ENCODE assay signal across 1 fruit fly cellular context in the genomic region with DNA sequence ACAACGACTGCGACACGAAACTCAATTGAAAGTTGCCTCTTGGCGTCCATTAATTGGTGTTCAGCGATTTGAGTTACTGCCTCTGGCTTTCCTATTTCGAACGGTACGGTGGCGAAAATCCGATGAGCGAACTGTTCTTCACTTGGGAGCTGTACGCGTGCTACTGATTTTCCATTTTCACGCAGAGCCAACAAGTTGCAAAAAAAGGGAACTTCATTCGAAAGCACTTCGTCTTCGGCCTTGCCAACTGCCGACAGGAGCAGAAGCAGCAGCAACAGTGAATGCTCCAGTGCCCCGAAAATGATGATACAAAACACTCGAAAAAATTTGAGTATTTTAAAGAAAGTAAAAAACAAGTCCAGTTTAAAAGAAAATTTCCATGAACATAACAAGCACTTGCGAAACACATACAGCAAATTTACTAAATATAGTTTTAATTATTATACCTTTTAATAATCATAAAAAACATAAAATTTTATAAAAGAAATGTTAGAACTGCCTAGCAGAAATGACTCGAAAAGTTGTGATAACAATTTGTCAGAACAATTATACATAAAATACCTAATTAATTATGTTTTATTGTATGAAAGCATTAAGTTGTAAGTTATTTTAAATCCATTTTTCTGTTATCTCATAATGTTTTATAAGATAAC.
TF ChIP-seq lines count a peak whose summit lies in the region.

No protein-coding gene starts in this region.

TF ChIP-seq in whole organism, embryonic, 481 proteins besides CTCF, POLR2A, EP300 and RAD21 (continued from another document and continues in another):
- TF ChIP-seq Opbp (GFP tag; IDR thresholded peaks at IDR 0.05; lab: Robert Waterston, UW; ENCODE audit: partially characterized antibody): no peak
- TF ChIP-seq CG2199 (GFP tag; IDR thresholded peaks at IDR 0.05; lab: Robert Waterston, UW): no peak
- TF ChIP-seq CG6254 (GFP tag; optimal IDR thresholded peaks at IDR 0.05; lab: Kevin White, UChicago): no peak
- TF ChIP-seq tup (GFP tag; optimal IDR thresholded peaks at IDR 0.05; lab: Kevin White, UChicago): no peak
- no peak for TF ChIP-seq CG3838 (GFP tag; optimal IDR thresholded peaks at IDR 0.05; lab: Kevin White, UChicago)
- TF ChIP-seq CG3847 (GFP tag; IDR thresholded peaks at IDR 0.05; lab: Robert Waterston, UW): no peak
- TF ChIP-seq Jarid2 (GFP tag; optimal IDR thresholded peaks at IDR 0.05; lab: Kevin White, UChicago): no peak
- TF ChIP-seq CG14014 (GFP tag; IDR thresholded peaks at IDR 0.05; lab: Robert Waterston, UW): no peak
- no peak for TF ChIP-seq CG17186 (GFP tag; optimal IDR thresholded peaks at IDR 0.05; lab: Kevin White, UChicago)
- no peak for TF ChIP-seq CG33213 (GFP tag; optimal IDR thresholded peaks at IDR 0.05; lab: Kevin White, UChicago)
- TF ChIP-seq YL-1 (GFP tag; optimal IDR thresholded peaks at IDR 0.05; lab: Kevin White, UChicago): no peak
- no peak for TF ChIP-seq Dip2 (GFP tag; IDR thresholded peaks at IDR 0.05; lab: Robert Waterston, UW)
- TF ChIP-seq Aef1 (GFP tag; IDR thresholded peaks at IDR 0.05; lab: Robert Waterston, UW): no peak
- no peak for TF ChIP-seq C15 (GFP tag; IDR thresholded peaks at IDR 0.05; lab: Robert Waterston, UW)
- no peak for TF ChIP-seq CG14441 (GFP tag; IDR thresholded peaks at IDR 0.05; lab: Robert Waterston, UW)
- peak; percentile 14 for TF ChIP-seq BtbVII (GFP tag; optimal IDR thresholded peaks at IDR 0.05; lab: Kevin White, UChicago)
- TF ChIP-seq CG6654 (GFP tag; optimal IDR thresholded peaks at IDR 0.05; lab: Kevin White, UChicago): no peak
- TF ChIP-seq tap (tag; optimal IDR thresholded peaks at IDR 0.05; lab: Kevin White, UChicago): peak; percentile 12
- peak; percentile 30 for TF ChIP-seq Nf-YC (tag; optimal IDR thresholded peaks at IDR 0.05; lab: Kevin White, UChicago)
- TF ChIP-seq hb (GFP tag; IDR thresholded peaks at IDR 0.05; lab: Robert Waterston, UW; ENCODE audit: partially characterized antibody): no peak
- TF ChIP-seq sqz (GFP tag; optimal IDR thresholded peaks at IDR 0.05; lab: Kevin White, UChicago): no peak
- TF ChIP-seq CG32772 (GFP tag; IDR thresholded peaks at IDR 0.05; lab: Robert Waterston, UW): no peak
- no peak for TF ChIP-seq chinmo (GFP tag; IDR thresholded peaks at IDR 0.05; lab: Robert Waterston, UW; ENCODE audit: partially characterized antibody)
- no peak for TF ChIP-seq Mes4 (GFP tag; optimal IDR thresholded peaks at IDR 0.05; lab: Kevin White, UChicago)
- TF ChIP-seq corto (GFP tag; optimal IDR thresholded peaks at IDR 0.05; lab: Kevin White, UChicago): no peak
- no peak for TF ChIP-seq Antp (GFP tag; optimal IDR thresholded peaks at IDR 0.05; lab: Kevin White, UChicago)
- TF ChIP-seq cas (GFP tag; IDR thresholded peaks at IDR 0.05; lab: Robert Waterston, UW): no peak
- TF ChIP-seq wek (GFP tag; optimal IDR thresholded peaks at IDR 0.05; lab: Kevin White, UChicago): no peak
- no peak for TF ChIP-seq CG16813 (GFP tag; IDR thresholded peaks at IDR 0.05; lab: Robert Waterston, UW; ENCODE audit: partially characterized antibody)
- TF ChIP-seq Neu2 (GFP tag; optimal IDR thresholded peaks at IDR 0.05; lab: Kevin White, UChicago; ENCODE audit: borderline replicate concordance): no peak
- peak; percentile 44 for TF ChIP-seq CG10267 (tag; optimal IDR thresholded peaks at IDR 0.05; lab: Kevin White, UChicago)
- TF ChIP-seq CG17802 (tag; optimal IDR thresholded peaks at IDR 0.05; lab: Kevin White, UChicago): no peak
- TF ChIP-seq CG4820 (GFP tag; optimal IDR thresholded peaks at IDR 0.05; lab: Kevin White, UChicago): no peak
- no peak for TF ChIP-seq Dref (GFP tag; IDR thresholded peaks at IDR 0.05; lab: Robert Waterston, UW)
- TF ChIP-seq CG2129 (GFP tag; IDR thresholded peaks at IDR 0.05; lab: Robert Waterston, UW; ENCODE audit: partially characterized antibody): no peak
- peak; percentile 68 for TF ChIP-seq gem (tag; optimal IDR thresholded peaks at IDR 0.05; lab: Kevin White, UChicago)
- no peak for TF ChIP-seq CG7372 (GFP tag; IDR thresholded peaks at IDR 0.05; lab: Robert Waterston, UW)
- TF ChIP-seq sisA (GFP tag; IDR thresholded peaks at IDR 0.05; lab: Robert Waterston, UW): no peak
- no peak for TF ChIP-seq CG10959 (GFP tag; IDR thresholded peaks at IDR 0.05; lab: Robert Waterston, UW)
- TF ChIP-seq CG13775 (GFP tag; optimal IDR thresholded peaks at IDR 0.05; lab: Kevin White, UChicago): peak; percentile 19
- no peak for TF ChIP-seq Asciz (GFP tag; optimal IDR thresholded peaks at IDR 0.05; lab: Kevin White, UChicago)
- no peak for TF ChIP-seq knrl (GFP tag; IDR thresholded peaks at IDR 0.05; lab: Robert Waterston, UW; ENCODE audit: partially characterized antibody)
- TF ChIP-seq Gsc (GFP tag; IDR thresholded peaks at IDR 0.05; lab: Robert Waterston, UW): no peak
- no peak for TF ChIP-seq Chrac-16 (GFP tag; optimal IDR thresholded peaks at IDR 0.05; lab: Kevin White, UChicago)
- TF ChIP-seq sna (GFP tag; IDR thresholded peaks at IDR 0.05; lab: Robert Waterston, UW; ENCODE audit: partially characterized antibody): no peak
- TF ChIP-seq D19B (GFP tag; optimal IDR thresholded peaks at IDR 0.05; lab: Kevin White, UChicago): peak; percentile 23
- no peak for TF ChIP-seq org-1 (GFP tag; optimal IDR thresholded peaks at IDR 0.05; lab: Kevin White, UChicago)
- no peak for TF ChIP-seq gcm2 (GFP tag; optimal IDR thresholded peaks at IDR 0.05; lab: Kevin White, UChicago)
- no peak for TF ChIP-seq HmgD (GFP tag; optimal IDR thresholded peaks at IDR 0.05; lab: Kevin White, UChicago)
- TF ChIP-seq CG6683 (GFP tag; optimal IDR thresholded peaks at IDR 0.05; lab: Kevin White, UChicago): no peak
- no peak for TF ChIP-seq Bgb (GFP tag; IDR thresholded peaks at IDR 0.05; lab: Robert Waterston, UW; ENCODE audit: partially characterized antibody)
- TF ChIP-seq CG11560 (tag; IDR thresholded peaks at IDR 0.05; lab: Robert Waterston, UW): no peak
- no peak for TF ChIP-seq vfl (GFP tag; optimal IDR thresholded peaks at IDR 0.05; lab: Kevin White, UChicago)
- no peak for TF ChIP-seq lmd (GFP tag; IDR thresholded peaks at IDR 0.05; lab: Robert Waterston, UW)
- TF ChIP-seq MTF-1 (GFP tag; optimal IDR thresholded peaks at IDR 0.05; lab: Kevin White, UChicago; ENCODE audit: borderline replicate concordance): no peak
- no peak for TF ChIP-seq chif (GFP tag; optimal IDR thresholded peaks at IDR 0.05; lab: Kevin White, UChicago)
- TF ChIP-seq Fer3 (tag; optimal IDR thresholded peaks at IDR 0.05; lab: Kevin White, UChicago): peak; percentile 15
- no peak for TF ChIP-seq ara (GFP tag; IDR thresholded peaks at IDR 0.05; lab: Robert Waterston, UW)
- TF ChIP-seq CG31441 (GFP tag; IDR thresholded peaks at IDR 0.05; lab: Robert Waterston, UW): peak; percentile 63
- no peak for TF ChIP-seq eve (GFP tag; optimal IDR thresholded peaks at IDR 0.05; lab: Kevin White, UChicago)
- TF ChIP-seq fd102C (GFP tag; optimal IDR thresholded peaks at IDR 0.05; lab: Kevin White, UChicago): no peak
- no peak for TF ChIP-seq CG18011 (GFP tag; optimal IDR thresholded peaks at IDR 0.05; lab: Kevin White, UChicago)
- TF ChIP-seq sob (GFP tag; IDR thresholded peaks at IDR 0.05; lab: Robert Waterston, UW): no peak
- TF ChIP-seq CG10462 (GFP tag; optimal IDR thresholded peaks at IDR 0.05; lab: Kevin White, UChicago): no peak
- TF ChIP-seq ind (GFP tag; optimal IDR thresholded peaks at IDR 0.05; lab: Kevin White, UChicago): peak; percentile 68
- TF ChIP-seq dati (GFP tag; IDR thresholded peaks at IDR 0.05; lab: Robert Waterston, UW): no peak
- TF ChIP-seq pho (GFP tag; optimal IDR thresholded peaks at IDR 0.05; lab: Kevin White, UChicago): no peak
- no peak for TF ChIP-seq ac (GFP tag; optimal IDR thresholded peaks at IDR 0.05; lab: Kevin White, UChicago)
- TF ChIP-seq Dp (GFP tag; optimal IDR thresholded peaks at IDR 0.05; lab: Kevin White, UChicago): no peak
- no peak for TF ChIP-seq bsh (GFP tag; optimal IDR thresholded peaks at IDR 0.05; lab: Kevin White, UChicago)
- no peak for TF ChIP-seq tx (GFP tag; optimal IDR thresholded peaks at IDR 0.05; lab: Kevin White, UChicago)
- TF ChIP-seq Gug (GFP tag; IDR thresholded peaks at IDR 0.05; lab: Robert Waterston, UW): no peak
- TF ChIP-seq Nf-YA (GFP tag; IDR thresholded peaks at IDR 0.05; lab: Robert Waterston, UW): no peak
- no peak for TF ChIP-seq ttk (GFP tag; IDR thresholded peaks at IDR 0.05; lab: Robert Waterston, UW)
- TF ChIP-seq ranshi (GFP tag; IDR thresholded peaks at IDR 0.05; lab: Robert Waterston, UW): no peak
- peak; percentile 2 for TF ChIP-seq az2 (GFP tag; optimal IDR thresholded peaks at IDR 0.05; lab: Kevin White, UChicago)
- TF ChIP-seq Spps (tag; optimal IDR thresholded peaks at IDR 0.05; lab: Kevin White, UChicago): no peak
- TF ChIP-seq CG8924 (tag; optimal IDR thresholded peaks at IDR 0.05; lab: Kevin White, UChicago): peak; percentile 57
- no peak for TF ChIP-seq MESR4 (GFP tag; optimal IDR thresholded peaks at IDR 0.05; lab: Kevin White, UChicago)
- TF ChIP-seq CrebB (tag; optimal IDR thresholded peaks at IDR 0.05; lab: Kevin White, UChicago): no peak
- TF ChIP-seq CG5953 (GFP tag; IDR thresholded peaks at IDR 0.05; lab: Robert Waterston, UW): no peak
- no peak for TF ChIP-seq CG12744 (GFP tag; optimal IDR thresholded peaks at IDR 0.05; lab: Kevin White, UChicago)
- no peak for TF ChIP-seq CG16779 (GFP tag; IDR thresholded peaks at IDR 0.05; lab: Robert Waterston, UW)
- peak; percentile 35 for TF ChIP-seq CG2120 (GFP tag; optimal IDR thresholded peaks at IDR 0.05; lab: Kevin White, UChicago)
- no peak for TF ChIP-seq chm (GFP tag; IDR thresholded peaks at IDR 0.05; lab: Robert Waterston, UW)
- TF ChIP-seq jumu (GFP tag; optimal IDR thresholded peaks at IDR 0.05; lab: Kevin White, UChicago): no peak
- peak; percentile 32; the same call in 1 of the 3 replicates for TF ChIP-seq CG11456 (GFP tag; IDR thresholded peaks at IDR 0.05; lab: Robert Waterston, UW)
- TF ChIP-seq CG4328 (GFP tag; optimal IDR thresholded peaks at IDR 0.05; lab: Kevin White, UChicago): no peak
- TF ChIP-seq crc (GFP tag; optimal IDR thresholded peaks at IDR 0.05; lab: Kevin White, UChicago): no peak
- TF ChIP-seq nom (GFP tag; optimal IDR thresholded peaks at IDR 0.05; lab: Kevin White, UChicago): no peak
- no peak for TF ChIP-seq pb (GFP tag; optimal IDR thresholded peaks at IDR 0.05; lab: Kevin White, UChicago)
- TF ChIP-seq CG10209 (GFP tag; optimal IDR thresholded peaks at IDR 0.05; lab: Kevin White, UChicago): peak; percentile 45
- no peak for TF ChIP-seq CG10431 (GFP tag; optimal IDR thresholded peaks at IDR 0.05; lab: Kevin White, UChicago)
- no peak for TF ChIP-seq Mad (GFP tag; optimal IDR thresholded peaks at IDR 0.05; lab: Kevin White, UChicago)
- no peak for TF ChIP-seq HLH4C (GFP tag; IDR thresholded peaks at IDR 0.05; lab: Robert Waterston, UW; ENCODE audit: partially characterized antibody)
- TF ChIP-seq CG7786 (GFP tag; optimal IDR thresholded peaks at IDR 0.05; lab: Kevin White, UChicago): no peak
- no peak for TF ChIP-seq disco-r (GFP tag; optimal IDR thresholded peaks at IDR 0.05; lab: Kevin White, UChicago)
- no peak for TF ChIP-seq CG7987 (GFP tag; optimal IDR thresholded peaks at IDR 0.05; lab: Kevin White, UChicago)
- peak; percentile 58 for TF ChIP-seq CG10543 (GFP tag; optimal IDR thresholded peaks at IDR 0.05; lab: Kevin White, UChicago)
- no peak for TF ChIP-seq CG10274 (GFP tag; optimal IDR thresholded peaks at IDR 0.05; lab: Kevin White, UChicago)
- TF ChIP-seq Dll (GFP tag; IDR thresholded peaks at IDR 0.05; lab: Robert Waterston, UW; ENCODE audit: partially characterized antibody): no peak
- no peak for TF ChIP-seq CG2889 (GFP tag; IDR thresholded peaks at IDR 0.05; lab: Robert Waterston, UW)
- no peak for TF ChIP-seq HHEX (GFP tag; optimal IDR thresholded peaks at IDR 0.05; lab: Kevin White, UChicago)
- no peak for TF ChIP-seq CG6175 (GFP tag; IDR thresholded peaks at IDR 0.05; lab: Robert Waterston, UW)
- TF ChIP-seq gfzf (GFP tag; optimal IDR thresholded peaks at IDR 0.05; lab: Kevin White, UChicago): no peak
- no peak for TF ChIP-seq seq (GFP tag; IDR thresholded peaks at IDR 0.05; lab: Robert Waterston, UW)
- no peak for TF ChIP-seq Sry-δ (GFP tag; optimal IDR thresholded peaks at IDR 0.05; lab: Kevin White, UChicago)
- TF ChIP-seq CG13894 (tag; optimal IDR thresholded peaks at IDR 0.05; lab: Kevin White, UChicago): no peak
- no peak for TF ChIP-seq rib (GFP tag; IDR thresholded peaks at IDR 0.05; lab: Robert Waterston, UW)
- TF ChIP-seq CG13287 (GFP tag; IDR thresholded peaks at IDR 0.05; lab: Robert Waterston, UW; ENCODE audit: partially characterized antibody): no peak; the same call in 1 of the 2 replicates
- TF ChIP-seq CG10979 (tag; optimal IDR thresholded peaks at IDR 0.05; lab: Kevin White, UChicago): no peak
- TF ChIP-seq bigmax (GFP tag; optimal IDR thresholded peaks at IDR 0.05; lab: Kevin White, UChicago): no peak
- TF ChIP-seq dpn (GFP tag; optimal IDR thresholded peaks at IDR 0.05; lab: Kevin White, UChicago): no peak
- peak; percentile 38 for TF ChIP-seq Sox102F (GFP tag; optimal IDR thresholded peaks at IDR 0.05; lab: Kevin White, UChicago)
- TF ChIP-seq zen2 (GFP tag; IDR thresholded peaks at IDR 0.05; lab: Robert Waterston, UW; ENCODE audit: partially characterized antibody): no peak
- TF ChIP-seq CG2116 (GFP tag; optimal IDR thresholded peaks at IDR 0.05; lab: Kevin White, UChicago): no peak
- no peak for TF ChIP-seq nerfin-1 (tag; optimal IDR thresholded peaks at IDR 0.05; lab: Kevin White, UChicago)
- TF ChIP-seq CG7839 (tag; optimal IDR thresholded peaks at IDR 0.05; lab: Kevin White, UChicago): peak; percentile 64
- TF ChIP-seq CG33557 (GFP tag; optimal IDR thresholded peaks at IDR 0.05; lab: Kevin White, UChicago): no peak
- TF ChIP-seq Med (GFP tag; lab: Kevin White, UChicago): peak; percentile 56
- TF ChIP-seq caup (GFP tag; optimal IDR thresholded peaks at IDR 0.05; lab: Kevin White, UChicago; ENCODE audit: severe bottlenecking): peak; percentile 48
- no peak for TF ChIP-seq Hsf (GFP tag; optimal IDR thresholded peaks at IDR 0.05; lab: Kevin White, UChicago)
- no peak for TF ChIP-seq lbe (GFP tag; optimal IDR thresholded peaks at IDR 0.05; lab: Kevin White, UChicago)
- no peak for TF ChIP-seq Dip3 (GFP tag; optimal IDR thresholded peaks at IDR 0.05; lab: Kevin White, UChicago)
- peak; percentile 26 for TF ChIP-seq CG17829 (tag; optimal IDR thresholded peaks at IDR 0.05; lab: Kevin White, UChicago)
- no peak for TF ChIP-seq psq (GFP tag; optimal IDR thresholded peaks at IDR 0.05; lab: Kevin White, UChicago)
- no peak for TF ChIP-seq CG17568 (GFP tag; optimal IDR thresholded peaks at IDR 0.05; lab: Kevin White, UChicago)
- TF ChIP-seq PHDP (tag; optimal IDR thresholded peaks at IDR 0.05; lab: Kevin White, UChicago): peak; percentile 29
- no peak for TF ChIP-seq Doc3 (GFP tag; IDR thresholded peaks at IDR 0.05; lab: Robert Waterston, UW; ENCODE audit: partially characterized antibody)
